Worm (Caenorhabditis elegans) whole organism, late embryonic: ENCODE data around the gene nhr-137.

Experiments
- C08G9.2 ChIP-seq: sonication (generic microtip); optimal IDR thresholded peaks from 2 replicates; lab custom pipeline; 2016; ENCODE audit warnings: mild to moderate bottlenecking, missing genetic modification characterization, moderate library complexity, missing compliant biosample characterization
- F13H6.1 ChIP-seq: sonication (generic microtip); optimal IDR thresholded peaks from 2 replicates; lab custom pipeline; 2016; ENCODE audit warnings: missing genetic modification characterization, missing compliant biosample characterization
- K02D7.2 ChIP-seq: sonication (generic microtip); optimal IDR thresholded peaks from 2 replicates; lab custom pipeline; 2017; ENCODE audit warnings: mild to moderate bottlenecking, missing genetic modification characterization, missing compliant biosample characterization
- K09A11.1 ChIP-seq: sonication (generic microtip); optimal IDR thresholded peaks from 2 replicates; lab custom pipeline; 2017; ENCODE audit warnings: antibody characterized with exemption, mild to moderate bottlenecking, missing genetic modification characterization, missing compliant biosample characterization; ENCODE audit not compliant: insufficient read depth
- ama-1 ChIP-seq: fragments of 150-350 bp; optimal IDR thresholded peaks from 2 replicates; lab custom pipeline; 2014
- ceh-22 ChIP-seq: sonication (generic microtip); optimal IDR thresholded peaks from 2 replicates; lab custom pipeline; 2017; ENCODE audit warnings: missing biosample characterization, missing genetic modification characterization
- ceh-24 ChIP-seq: sonication (generic microtip); optimal IDR thresholded peaks from 2 replicates; lab custom pipeline; 2016; ENCODE audit warnings: mild to moderate bottlenecking, missing genetic modification characterization, missing compliant biosample characterization
- ceh-31 ChIP-seq: sonication (generic microtip); optimal IDR thresholded peaks from 2 replicates; lab custom pipeline; 2016; ENCODE audit warnings: missing genetic modification characterization, missing compliant biosample characterization
- ceh-34 ChIP-seq: sonication (generic microtip); optimal IDR thresholded peaks from 2 replicates; lab custom pipeline; 2016; ENCODE audit warnings: mild to moderate bottlenecking, missing genetic modification characterization, missing compliant biosample characterization
- ceh-45 ChIP-seq: fragments of 200-800 bp; sonication (Bioruptor generic); IDR thresholded peaks from 2 replicates; pipeline ENCODE4 v1.3.6; 2022; ENCODE audit warnings: missing genetic modification reagents, missing genetic modification characterization, missing compliant biosample characterization
- ceh-48 ChIP-seq: sonication (generic microtip); optimal IDR thresholded peaks from 2 replicates; lab custom pipeline; 2016; ENCODE audit warnings: missing genetic modification characterization, inconsistent platforms, missing compliant biosample characterization
- che-1 ChIP-seq: sonication (generic microtip); optimal IDR thresholded peaks from 2 replicates; lab custom pipeline; 2016; ENCODE audit warnings: mild to moderate bottlenecking, missing genetic modification characterization, missing compliant biosample characterization
- dmd-4 ChIP-seq: sonication (generic microtip); optimal IDR thresholded peaks from 2 replicates; lab custom pipeline; 2016; ENCODE audit warnings: borderline replicate concordance, missing genetic modification characterization, missing compliant biosample characterization
- elt-2 ChIP-seq: sonication (generic microtip); optimal IDR thresholded peaks from 2 replicates; lab custom pipeline; 2016; ENCODE audit warnings: missing genetic modification reagents, missing genetic modification characterization, missing compliant biosample characterization
- ets-4 ChIP-seq: sonication (generic microtip); optimal IDR thresholded peaks from 2 replicates; lab custom pipeline; 2016; ENCODE audit warnings: missing genetic modification characterization, missing compliant biosample characterization
- fkh-10 ChIP-seq: fragments of 150-350 bp; optimal IDR thresholded peaks from 2 replicates; lab custom pipeline; 2014; ENCODE audit warnings: missing biosample characterization, missing genetic modification reagents, missing genetic modification characterization
- fkh-6 ChIP-seq: sonication (generic microtip); optimal IDR thresholded peaks from 2 replicates; lab custom pipeline; 2016; ENCODE audit warnings: missing genetic modification characterization, missing compliant biosample characterization
- gmeb-2 ChIP-seq: sonication (generic microtip); optimal IDR thresholded peaks from 2 replicates; lab custom pipeline; 2016; ENCODE audit warnings: missing genetic modification characterization, inconsistent platforms, missing compliant biosample characterization
- hlh-13 ChIP-seq: fragments of 200-800 bp; sonication (Bioruptor generic); optimal IDR thresholded peaks from 2 replicates; lab custom pipeline; 2018; ENCODE audit warnings: mild to moderate bottlenecking, missing genetic modification characterization, missing compliant biosample characterization
- hlh-30 ChIP-seq: sonication (generic microtip); optimal IDR thresholded peaks from 2 replicates; lab custom pipeline; 2017; ENCODE audit warnings: antibody characterized with exemption, missing genetic modification characterization, missing compliant biosample characterization; ENCODE audit not compliant: insufficient read depth
- lim-6 ChIP-seq: sonication (generic microtip); optimal IDR thresholded peaks from 2 replicates; lab custom pipeline; 2016; ENCODE audit warnings: missing genetic modification characterization, missing compliant biosample characterization
- madf-2 ChIP-seq: sonication (generic microtip); optimal IDR thresholded peaks from 2 replicates; lab custom pipeline; 2017; ENCODE audit warnings: missing genetic modification characterization, missing compliant biosample characterization
- nfya-1 ChIP-seq: sonication (generic microtip); optimal IDR thresholded peaks from 2 replicates; lab custom pipeline; 2017; ENCODE audit warnings: missing genetic modification characterization, mild to moderate bottlenecking, missing compliant biosample characterization, antibody characterized with exemption, moderate library complexity
- nhr-232 ChIP-seq: sonication (generic microtip); optimal IDR thresholded peaks from 2 replicates; lab custom pipeline; 2016; ENCODE audit warnings: missing genetic modification characterization, missing compliant biosample characterization
- npax-4 ChIP-seq: sonication (generic microtip); optimal IDR thresholded peaks from 2 replicates; lab custom pipeline; 2016; ENCODE audit warnings: missing genetic modification characterization, missing compliant biosample characterization
- pag-3 ChIP-seq: sonication (generic microtip); optimal IDR thresholded peaks from 2 replicates; lab custom pipeline; 2016; ENCODE audit warnings: missing compliant biosample characterization, missing genetic modification characterization, borderline replicate concordance
- pat-9 ChIP-seq: fragments of 200-800 bp; sonication (Bioruptor generic); optimal IDR thresholded peaks from 2 replicates; lab custom pipeline; 2018; ENCODE audit warnings: mild to moderate bottlenecking, missing genetic modification characterization, moderate library complexity, missing compliant biosample characterization
- pax-1 ChIP-seq: fragments of 150-350 bp; optimal IDR thresholded peaks from 2 replicates; lab custom pipeline; 2014; ENCODE audit warnings: missing biosample characterization, missing genetic modification characterization
- pha-2 ChIP-seq: sonication (generic microtip); optimal IDR thresholded peaks from 2 replicates; lab custom pipeline; 2017; ENCODE audit warnings: mild to moderate bottlenecking, missing genetic modification characterization, missing compliant biosample characterization
- pha-4 ChIP-seq: fragments of 150-350 bp; optimal IDR thresholded peaks from 2 replicates; lab custom pipeline; 2018; ENCODE audit warnings: missing biosample characterization, missing genetic modification reagents, missing genetic modification characterization
- ref-2 ChIP-seq: sonication (generic microtip); optimal IDR thresholded peaks from 2 replicates; lab custom pipeline; 2016; ENCODE audit warnings: missing genetic modification characterization, missing compliant biosample characterization
- rnt-1 ChIP-seq: sonication (generic microtip); optimal IDR thresholded peaks from 2 replicates; lab custom pipeline; 2016; ENCODE audit warnings: missing genetic modification characterization, missing compliant biosample characterization
- sdc-2 ChIP-seq: sonication (generic microtip); optimal IDR thresholded peaks from 2 replicates; lab custom pipeline; 2016; ENCODE audit warnings: missing genotype, missing genetic modification characterization, missing compliant biosample characterization
- sox-4 ChIP-seq: sonication (generic microtip); optimal IDR thresholded peaks from 2 replicates; lab custom pipeline; 2017; ENCODE audit warnings: mild to moderate bottlenecking, missing genetic modification characterization, inconsistent platforms, missing compliant biosample characterization
- syd-9 ChIP-seq: sonication (generic microtip); optimal IDR thresholded peaks from 2 replicates; lab custom pipeline; 2016; ENCODE audit warnings: mild to moderate bottlenecking, missing genetic modification characterization, moderate library complexity, missing compliant biosample characterization
- tbx-7 ChIP-seq: sonication (generic microtip); optimal IDR thresholded peaks from 2 replicates; lab custom pipeline; 2016; ENCODE audit warnings: missing genotype, missing genetic modification characterization, missing compliant biosample characterization
- ttx-3 ChIP-seq: sonication (generic microtip); optimal IDR thresholded peaks from 2 replicates; lab custom pipeline; 2016; ENCODE audit warnings: missing genetic modification reagents, missing genetic modification characterization, missing compliant biosample characterization
- unc-3 ChIP-seq, 2 experiments: fragments of 200-800 bp in 1 of 2; sonication (Bioruptor generic) in 1 of 2; sonication (generic microtip) in 1 of 2; conservative IDR thresholded peaks in 1 of 2; optimal IDR thresholded peaks in 1 of 2; 2 replicates each; pipeline versions ENCODE4 v1.3.6 to Lab custom; 2016 to 2022; ENCODE audit warnings: missing compliant biosample characterization in 2 of 2, missing genetic modification characterization in 2 of 2, missing genetic modification reagents in 1 of 2
- unc-42 ChIP-seq: sonication (generic microtip); optimal IDR thresholded peaks from 2 replicates; lab custom pipeline; 2016; ENCODE audit warnings: missing genotype, missing genetic modification characterization, missing compliant biosample characterization
- unc-55 ChIP-seq: sonication (generic microtip); optimal IDR thresholded peaks from 2 replicates; lab custom pipeline; 2017; ENCODE audit warnings: missing biosample characterization, missing genetic modification reagents, missing genetic modification characterization
- unc-86 ChIP-seq: sonication (generic microtip); optimal IDR thresholded peaks from 2 replicates; lab custom pipeline; 2016; ENCODE audit warnings: missing genetic modification characterization, missing compliant biosample characterization
- ztf-16 ChIP-seq: sonication (generic microtip); optimal IDR thresholded peaks from 2 replicates; lab custom pipeline; 2017; ENCODE audit warnings: missing genetic modification characterization, missing compliant biosample characterization

nhr-137 gene

ce11 chrX:6671717-6672116 lies 2.9 kb upstream of the nhr-137 start:
- TF ChIP-seq gmeb-2 (tag; lab: Kevin White, UChicago) = no peak
- TF ChIP-seq lim-6 (tag; lab: Kevin White, UChicago) = no peak
- TF ChIP-seq hlh-13 (GFP tag; lab: Kevin White, UChicago) = no peak
- TF ChIP-seq pax-1 (tag; lab: Kevin White, UChicago) = no peak
- no peak for TF ChIP-seq ets-4
- no peak for TF ChIP-seq unc-86 (tag; lab: Kevin White, UChicago)
- TF ChIP-seq pha-4 (tag; lab: Kevin White, UChicago) = no peak
- TF ChIP-seq dmd-4 (tag; lab: Kevin White, UChicago) = no peak
- TF ChIP-seq pat-9 (tag; lab: Kevin White, UChicago) = no peak
- TF ChIP-seq nfya-1 (tag; lab: Kevin White, UChicago) = no peak
- no peak for TF ChIP-seq syd-9 (tag; lab: Kevin White, UChicago)
- no peak for TF ChIP-seq ceh-45 (GFP tag; lab: Robert Waterston, UW)
- no peak for TF ChIP-seq hlh-30 (tag; lab: Kevin White, UChicago)
- TF ChIP-seq unc-3 (GFP tag; conservative IDR thresholded peaks at IDR 0.05; lab: Robert Waterston, UW) = no peak
- TF ChIP-seq unc-3 (tag; optimal IDR thresholded peaks at IDR 0.05; lab: Kevin White, UChicago) = no peak
- no peak for TF ChIP-seq unc-42 (tag; lab: Kevin White, UChicago)
- TF ChIP-seq ceh-24 = no peak
- no peak for TF ChIP-seq K02D7.2 (tag; lab: Kevin White, UChicago)
- no peak for TF ChIP-seq ceh-22 (tag; lab: Kevin White, UChicago)
- TF ChIP-seq fkh-10 = no peak
- no peak for TF ChIP-seq che-1 (tag; lab: Kevin White, UChicago)

ce11 chrX:6669366-6669765 lies 555 bp upstream of the nhr-137 start:
- TF ChIP-seq unc-3 (GFP tag; conservative IDR thresholded peaks at IDR 0.05; lab: Robert Waterston, UW) (no peak), unc-3 (tag; optimal IDR thresholded peaks at IDR 0.05; lab: Kevin White, UChicago) (no peak), unc-55 (GFP tag; lab: Kevin White, UChicago) (no peak), nhr-232 (tag; lab: Kevin White, UChicago) (no peak), ceh-31 (tag; lab: Kevin White, UChicago) (no peak), pha-4 (tag; lab: Kevin White, UChicago) (no peak), ama-1 (lab: Kevin White, UChicago) (no peak), C08G9.2 (tag; lab: Kevin White, UChicago) (no peak)

- TF ChIP-seq pag-3 (tag; lab: Kevin White, UChicago) (no peak), pat-9 (tag; lab: Kevin White, UChicago) (no peak), madf-2 (tag; lab: Kevin White, UChicago) (no peak), tbx-7 (no peak), ttx-3 (no peak), fkh-6 (tag; lab: Kevin White, UChicago) (no peak), hlh-30 (tag; lab: Kevin White, UChicago) (no peak), pha-4 (tag; lab: Kevin White, UChicago) (no peak)
These were observed 1.3 kb downstream of the nhr-137 start for ce11 chrX:6667468-6667867.

ce11 chrX:6665129-6665858 lies 3.5 kb downstream of the nhr-137 start:
- TF ChIP-seq nhr-232 (tag; lab: Kevin White, UChicago) (no peak), pax-1 (tag; lab: Kevin White, UChicago) (no peak), F13H6.1 (tag; lab: Kevin White, UChicago) (no peak), sdc-2 (tag; lab: Kevin White, UChicago) (no peak), pha-2 (no peak), ref-2 (tag; lab: Kevin White, UChicago) (no peak), pha-4 (tag; lab: Kevin White, UChicago) (no peak), sox-4 (no peak), K09A11.1 (tag; lab: Kevin White, UChicago) (no peak), fkh-6 (tag; lab: Kevin White, UChicago) (no peak), gmeb-2 (tag; lab: Kevin White, UChicago) (no peak), elt-2 (tag; lab: Kevin White, UChicago) (no peak), ceh-34 (tag; lab: Kevin White, UChicago) (no peak), ceh-48 (tag; lab: Kevin White, UChicago) (no peak), ztf-16 (tag; lab: Kevin White, UChicago) (no peak), rnt-1 (no peak), ceh-22 (tag; lab: Kevin White, UChicago) (no peak), nfya-1 (tag; lab: Kevin White, UChicago) (no peak), ceh-31 (tag; lab: Kevin White, UChicago) (no peak), npax-4 (tag; lab: Kevin White, UChicago) (no peak)
